Fruit fly (Drosophila melanogaster): ENCODE data around the gene CG43773.

The CG43773 gene

dm6 chr2L:4052346-4052745 is 44.9 kb downstream of the CG43773 start:
- TF ChIP-seq CG34367 (tag; optimal IDR thresholded peaks at IDR 0.05) (no peak), fd96Ca (GFP tag; IDR thresholded peaks at IDR 0.05) (no peak), CG15710 (tag; optimal IDR thresholded peaks at IDR 0.05) (no peak), CG8301 (tag; optimal IDR thresholded peaks at IDR 0.05) (no peak), CG9948 (tag; optimal IDR thresholded peaks at IDR 0.05) (no peak), Pif1A (GFP tag; optimal IDR thresholded peaks at IDR 0.05) (no peak)

dm6 chr2L:4053421-4054091 is 46.1 kb downstream of the CG43773 start:
- TF ChIP-seq gl (tag; optimal IDR thresholded peaks at IDR 0.05) (no peak), Snoo (tag; optimal IDR thresholded peaks at IDR 0.05) (peak; percentile 6), Ets98B (GFP tag; IDR thresholded peaks at IDR 0.05) (peak; percentile 41; the same call in 1 of the 2 replicates), CG14655 (GFP tag; optimal IDR thresholded peaks at IDR 0.05) (peak; percentile 69), CG12605 (GFP tag; IDR thresholded peaks at IDR 0.05) (peak; percentile 67), CG34367 (tag; optimal IDR thresholded peaks at IDR 0.05) (peak; percentile 66), EcR (GFP tag; optimal IDR thresholded peaks at IDR 0.05) (peak; percentile 68), CG15710 (tag; optimal IDR thresholded peaks at IDR 0.05) (peak; percentile 85), CG32121 (GFP tag; IDR thresholded peaks at IDR 0.05) (peak; percentile 21; the same call in 1 of the 2 replicates), CG13204 (GFP tag; optimal IDR thresholded peaks at IDR 0.05) (peak; percentile 36), CG8159 (tag; optimal IDR thresholded peaks at IDR 0.05) (peak; percentile 76), rn (GFP tag; IDR thresholded peaks at IDR 0.05) (0 out of 2 replicates have a peak, but pooled peaks have one; percentile 18), CG10348 (GFP tag; IDR thresholded peaks at IDR 0.05) (no peak), Pif1B (GFP tag; optimal IDR thresholded peaks at IDR 0.05) (no peak), Pif1A (GFP tag; optimal IDR thresholded peaks at IDR 0.05) (peak; percentile 40), D1 (tag; optimal IDR thresholded peaks at IDR 0.05) (peak; percentile 43), fd96Ca (GFP tag; IDR thresholded peaks at IDR 0.05) (no peak), CG9948 (tag; optimal IDR thresholded peaks at IDR 0.05) (peak; percentile 82), CG8301 (tag; optimal IDR thresholded peaks at IDR 0.05) (peak; percentile 70), CG17806 (tag; optimal IDR thresholded peaks at IDR 0.05) (peak; percentile 69), CG4496 (GFP tag; IDR thresholded peaks at IDR 0.05) (peak; percentile 63; the same call in 2 of the 3 replicates)

- TF ChIP-seq CG9948 (tag; optimal IDR thresholded peaks at IDR 0.05) (peak; percentile 56), CG4496 (GFP tag; IDR thresholded peaks at IDR 0.05) (peak; percentile 60; the same call in 1 of the 3 replicates), CG8159 (tag; optimal IDR thresholded peaks at IDR 0.05) (peak; percentile 66), Pif1B (GFP tag; optimal IDR thresholded peaks at IDR 0.05) (peak; percentile 23), CG8301 (tag; optimal IDR thresholded peaks at IDR 0.05) (peak; percentile 39), Ets98B (GFP tag; IDR thresholded peaks at IDR 0.05) (peak; percentile 44), Snoo (tag; optimal IDR thresholded peaks at IDR 0.05) (peak; percentile 25), CG34367 (tag; optimal IDR thresholded peaks at IDR 0.05) (no peak), CG15710 (tag; optimal IDR thresholded peaks at IDR 0.05) (peak; percentile 46), CG17806 (tag; optimal IDR thresholded peaks at IDR 0.05) (peak; percentile 53), CG10348 (GFP tag; IDR thresholded peaks at IDR 0.05) (no peak), Pif1A (GFP tag; optimal IDR thresholded peaks at IDR 0.05) (peak; percentile 50), CG13204 (GFP tag; optimal IDR thresholded peaks at IDR 0.05) (no peak), CG14655 (GFP tag; optimal IDR thresholded peaks at IDR 0.05) (peak; percentile 40), CG12605 (GFP tag; IDR thresholded peaks at IDR 0.05) (0 out of 2 replicates have a peak, but pooled peaks have one; percentile 40), fd96Ca (GFP tag; IDR thresholded peaks at IDR 0.05) (no peak), rn (GFP tag; IDR thresholded peaks at IDR 0.05) (no peak)
These were observed 47.6 kb downstream of the CG43773 start for dm6 chr2L:4054881-4055779.

dm6 chr2L:4056781-4057180 is 49.3 kb downstream of the CG43773 start:
- TF ChIP-seq CG12605 (GFP tag; IDR thresholded peaks at IDR 0.05): peak; percentile 11; the same call in 1 of the 2 replicates
- no peak for TF ChIP-seq CG13204 (GFP tag; optimal IDR thresholded peaks at IDR 0.05)
- peak; percentile 59 for TF ChIP-seq Pif1A (GFP tag; optimal IDR thresholded peaks at IDR 0.05)
- TF ChIP-seq D1 (tag; optimal IDR thresholded peaks at IDR 0.05): peak; percentile 47
- TF ChIP-seq CG15710 (tag; optimal IDR thresholded peaks at IDR 0.05): peak; percentile 39
- peak; percentile 58 for TF ChIP-seq CG32121 (GFP tag; IDR thresholded peaks at IDR 0.05)
- TF ChIP-seq CG14655 (GFP tag; optimal IDR thresholded peaks at IDR 0.05): peak; percentile 62
- 0 out of 2 replicates have a peak, but pooled peaks have one; percentile 12 for TF ChIP-seq Ets98B (GFP tag; IDR thresholded peaks at IDR 0.05)
- peak; percentile 51 for TF ChIP-seq Snoo (tag; optimal IDR thresholded peaks at IDR 0.05)
- TF ChIP-seq CG9948 (tag; optimal IDR thresholded peaks at IDR 0.05): peak; percentile 52
- peak; percentile 45 for TF ChIP-seq CG8159 (tag; optimal IDR thresholded peaks at IDR 0.05)
- TF ChIP-seq rn (GFP tag; IDR thresholded peaks at IDR 0.05): no peak
- peak; percentile 40 for TF ChIP-seq Pif1B (GFP tag; optimal IDR thresholded peaks at IDR 0.05)
- TF ChIP-seq CG17806 (tag; optimal IDR thresholded peaks at IDR 0.05): peak; percentile 61
- no peak for TF ChIP-seq gl (tag; optimal IDR thresholded peaks at IDR 0.05)
- peak; percentile 31; the same call in 1 of the 3 replicates for TF ChIP-seq CG4496 (GFP tag; IDR thresholded peaks at IDR 0.05)
- TF ChIP-seq EcR (GFP tag; optimal IDR thresholded peaks at IDR 0.05): no peak
- TF ChIP-seq CG8301 (tag; optimal IDR thresholded peaks at IDR 0.05): peak; percentile 50
- peak; percentile 25 for TF ChIP-seq CG34367 (tag; optimal IDR thresholded peaks at IDR 0.05)
- no peak for TF ChIP-seq fd96Ca (GFP tag; IDR thresholded peaks at IDR 0.05)
- TF ChIP-seq CG10348 (GFP tag; IDR thresholded peaks at IDR 0.05): no peak
